Worm (Caenorhabditis elegans): ENCODE data around the gene akap-1.

- TF ChIP-seq unc-39 (tag; optimal IDR thresholded peaks at IDR 0.05) (no peak), ama-1 (optimal IDR thresholded peaks at IDR 0.05) (no peak), alr-1 (tag; optimal IDR thresholded peaks at IDR 0.05) (no peak), elt-3 (tag; optimal IDR thresholded peaks at IDR 0.05) (no peak), lin-39 (tag; optimal IDR thresholded peaks at IDR 0.05) (no peak), nhr-237 (tag; optimal IDR thresholded peaks at IDR 0.05) (no peak), nhr-23 (tag; optimal IDR thresholded peaks at IDR 0.05) (no peak)
Observed at ce11 chrIII:6355359-6355758, 2.2 kb downstream of the akap-1 start.
